Worm (Caenorhabditis elegans) whole organism, L2 larva: ENCODE results near the gene dpy-6.
A peak's percentile ranks its signal among the peaks of the same experiment; 100 is the strongest.

ENCODE experiments used
- ama-1 ChIP-seq: fragments of 150-350 bp; optimal IDR thresholded peaks from 2 replicates; lab custom pipeline; 2018; ENCODE audit warnings: inconsistent platforms
- zag-1 ChIP-seq: fragments of 150-350 bp; optimal IDR thresholded peaks from 2 replicates; lab custom pipeline; 2014; ENCODE audit warnings: missing biosample characterization, missing genetic modification characterization

DNA sequence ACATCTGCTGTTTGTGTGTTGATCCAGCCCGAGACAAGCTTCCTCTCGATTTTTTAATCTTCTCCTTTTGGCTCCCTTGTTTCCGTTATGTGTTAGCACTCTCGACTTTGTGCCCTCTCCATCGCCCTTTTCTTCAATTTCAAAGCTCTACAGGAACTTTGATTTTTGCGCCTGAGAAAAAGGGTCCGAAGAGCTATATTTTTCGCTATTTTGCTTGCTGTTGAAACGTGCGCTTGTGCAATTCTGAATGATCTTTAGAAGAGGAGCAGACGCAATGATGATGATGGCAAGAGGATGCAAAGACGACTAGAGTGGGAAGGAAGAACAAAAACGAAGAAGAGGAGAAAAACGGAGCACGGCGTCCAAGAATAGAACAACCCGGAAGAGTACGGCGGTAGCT lies 26.3 kb upstream of the dpy-6 start:
- peak; percentile 74 for TF ChIP-seq zag-1 (tag; lab: Kevin White, UChicago)
- TF ChIP-seq ama-1 (lab: Kevin White, UChicago), result no peak
